Fruit fly (Drosophila melanogaster) whole organism, wandering third instar larva: ENCODE data around the gene se.
A peak's percentile ranks its signal among the peaks of the same experiment; 100 is the strongest.

ENCODE experiments used
- Abd-B ChIP-seq: fragments of >200 bp; optimal IDR thresholded peaks from 2 replicates; lab custom pipeline; 2017; ENCODE audit warnings: missing biosample characterization, missing genetic modification characterization
- CG32264 ChIP-seq: fragments of 200-800 bp; sonication (Bioruptor generic); optimal IDR thresholded peaks from 2 replicates; lab custom pipeline; 2016; ENCODE audit warnings: missing biosample characterization, missing genetic modification characterization
- CG9705 ChIP-seq: fragments of 200-800 bp; sonication (Bioruptor generic); optimal IDR thresholded peaks from 2 replicates; lab custom pipeline; 2018; ENCODE audit warnings: missing biosample characterization, mild to moderate bottlenecking, missing genetic modification characterization
- CrebA ChIP-seq: fragments of 200-800 bp; sonication (Bioruptor generic); optimal IDR thresholded peaks from 2 replicates; lab custom pipeline; 2016; ENCODE audit warnings: missing biosample characterization, mild to moderate bottlenecking, missing genetic modification characterization, borderline replicate concordance
- Dfd ChIP-seq: fragments of >200 bp; optimal IDR thresholded peaks from 2 replicates; lab custom pipeline; 2017; ENCODE audit warnings: missing biosample characterization, missing genetic modification characterization
- Dif ChIP-seq: fragments of 200-275, 200-300 bp; sonication (Bioruptor generic); optimal IDR thresholded peaks from 2 replicates; lab custom pipeline; 2018; ENCODE audit warnings: missing biosample characterization, missing genetic modification characterization; ENCODE audit not compliant: partially characterized antibody
- GATAd ChIP-seq: sonication (Bioruptor generic); optimal IDR thresholded peaks from 2 replicates; lab custom pipeline; 2016; ENCODE audit warnings: missing biosample characterization, missing genetic modification characterization
- HLH106 ChIP-seq: fragments of 200-800 bp; optimal IDR thresholded peaks from 3 replicates; lab custom pipeline; 2019; ENCODE audit warnings: missing biosample characterization, mild to moderate bottlenecking, missing genetic modification characterization, moderate library complexity
- Hnf4 ChIP-seq: fragments of 200-800 bp; sonication (Bioruptor generic); optimal IDR thresholded peaks from 2 replicates; lab custom pipeline; 2016; ENCODE audit warnings: missing biosample characterization, mild to moderate bottlenecking, missing genetic modification characterization
- Hr78 ChIP-seq: fragments of >200 bp; optimal IDR thresholded peaks from 2 replicates; lab custom pipeline; 2017; ENCODE audit warnings: missing biosample characterization, missing genetic modification characterization
- Hr83 ChIP-seq: fragments of 200-300 bp; sonication (Bioruptor generic); optimal IDR thresholded peaks from 2 replicates; lab custom pipeline; 2016; ENCODE audit warnings: missing biosample characterization, mild to moderate bottlenecking, missing genetic modification characterization, moderate library complexity; ENCODE audit not compliant: poor library complexity, severe bottlenecking
- Jra ChIP-seq: sonication (Bioruptor generic); optimal IDR thresholded peaks from 2 replicates; lab custom pipeline; 2016; ENCODE audit warnings: missing biosample characterization, missing genetic modification characterization
- Mio ChIP-seq: sonication (Bioruptor generic); optimal IDR thresholded peaks from 2 replicates; lab custom pipeline; 2016; ENCODE audit warnings: missing biosample characterization, missing genetic modification characterization
- Myc ChIP-seq: fragments of >200 bp; optimal IDR thresholded peaks from 2 replicates; lab custom pipeline; 2017
- N ChIP-seq: fragments of >200 bp; optimal IDR thresholded peaks from 2 replicates; lab custom pipeline; 2018; ENCODE audit warnings: missing biosample characterization, missing external identifiers, missing genetic modification characterization
- OdsH ChIP-seq: fragments of 200-800 bp; sonication (Bioruptor generic); optimal IDR thresholded peaks from 2 replicates; lab custom pipeline; 2016; ENCODE audit warnings: missing biosample characterization, mild to moderate bottlenecking, missing genetic modification characterization
- Rel ChIP-seq, 2 experiments: fragments of 200-800 bp; sonication (Bioruptor generic) in 1 of 2; optimal IDR thresholded peaks; 2 replicates in 1 of 2; 3 replicates in 1 of 2; lab custom pipeline; 2016 to 2019; ENCODE audit warnings: mild to moderate bottlenecking in 2 of 2, missing biosample characterization in 2 of 2, missing genetic modification characterization in 2 of 2, moderate library complexity in 1 of 2
- Sp1 ChIP-seq: fragments of 200-800 bp; sonication (Bioruptor generic); optimal IDR thresholded peaks from 3 replicates; lab custom pipeline; 2019; ENCODE audit warnings: missing biosample characterization, mild to moderate bottlenecking, missing genetic modification characterization, moderate library complexity
- Vsx2 ChIP-seq: fragments of 200-300, 225-300 bp; sonication (Bioruptor generic); optimal IDR thresholded peaks from 2 replicates; lab custom pipeline; 2018; ENCODE audit warnings: missing biosample characterization, missing genetic modification characterization; ENCODE audit not compliant: partially characterized antibody
- br ChIP-seq: fragments of 200-800 bp; sonication (Bioruptor generic); optimal IDR thresholded peaks from 2 replicates; lab custom pipeline; 2016; ENCODE audit warnings: missing biosample characterization, missing genetic modification characterization
- brk ChIP-seq: fragments of 200-800 bp; sonication (Bioruptor generic); optimal IDR thresholded peaks from 2 replicates; lab custom pipeline; 2016; ENCODE audit warnings: missing biosample characterization, mild to moderate bottlenecking, missing genetic modification characterization
- dl ChIP-seq, 2 experiments: fragments of 175-275, 200-275 bp in 1 of 2; fragments of 200-275 bp in 1 of 2; sonication (Bioruptor generic); optimal IDR thresholded peaks; lab custom pipeline; 2018; ENCODE audit warnings: mild to moderate bottlenecking in 2 of 2, missing biosample characterization in 2 of 2, missing genetic modification characterization in 2 of 2, moderate library complexity in 2 of 2; ENCODE audit not compliant: partially characterized antibody in 2 of 2, insufficient read depth in 1 of 2
- dmrt93B ChIP-seq: fragments of 200-800 bp; sonication (Bioruptor generic); optimal IDR thresholded peaks from 2 replicates; lab custom pipeline; 2018; ENCODE audit warnings: missing biosample characterization, mild to moderate bottlenecking, missing genetic modification characterization
- dsf ChIP-seq: sonication (Bioruptor generic); optimal IDR thresholded peaks from 2 replicates; lab custom pipeline; 2016; ENCODE audit warnings: missing biosample characterization, missing genetic modification characterization, borderline replicate concordance
- ey ChIP-seq: fragments of 200-800 bp; sonication (Bioruptor generic); optimal IDR thresholded peaks from 2 replicates; lab custom pipeline; 2016; ENCODE audit warnings: missing biosample characterization, missing genetic modification characterization
- foxo ChIP-seq, 2 experiments: fragments of 200-800 bp; sonication (Bioruptor generic); optimal IDR thresholded peaks; 2 replicates in 1 of 2; 3 replicates in 1 of 2; lab custom pipeline; 2016 to 2017; ENCODE audit warnings: missing biosample characterization in 2 of 2, missing genetic modification characterization in 2 of 2
- fru ChIP-seq: fragments of 200-800 bp; sonication (Bioruptor generic); optimal IDR thresholded peaks from 3 replicates; lab custom pipeline; 2016; ENCODE audit warnings: missing biosample characterization, mild to moderate bottlenecking, missing genetic modification characterization
- h ChIP-seq: fragments of 200-800 bp; sonication (Bioruptor generic); optimal IDR thresholded peaks from 3 replicates; lab custom pipeline; 2016; ENCODE audit warnings: missing biosample characterization, mild to moderate bottlenecking, missing genetic modification characterization
- jim ChIP-seq: fragments of 175-275, 200-325 bp; sonication (Bioruptor generic); optimal IDR thresholded peaks from 2 replicates; lab custom pipeline; 2016; ENCODE audit warnings: missing biosample characterization, mild to moderate bottlenecking, missing genetic modification characterization
- lola ChIP-seq: fragments of >200 bp; optimal IDR thresholded peaks from 2 replicates; lab custom pipeline; 2017; ENCODE audit warnings: missing biosample characterization, missing genetic modification characterization
- pan ChIP-seq: fragments of >200 bp; optimal IDR thresholded peaks from 2 replicates; lab custom pipeline; 2017
- psq ChIP-seq: fragments of 200-800 bp; sonication (Bioruptor generic); optimal IDR thresholded peaks from 3 replicates; lab custom pipeline; 2017; ENCODE audit warnings: missing biosample characterization, mild to moderate bottlenecking, missing genetic modification characterization, moderate library complexity
- rgr ChIP-seq: fragments of 200-800 bp; sonication (Bioruptor generic); optimal IDR thresholded peaks from 3 replicates; lab custom pipeline; 2016; ENCODE audit warnings: missing biosample characterization, mild to moderate bottlenecking, missing genetic modification characterization
- sage ChIP-seq: fragments of 200-800 bp; sonication (Bioruptor generic); optimal IDR thresholded peaks from 2 replicates; lab custom pipeline; 2016; ENCODE audit warnings: missing biosample characterization, mild to moderate bottlenecking, missing genetic modification characterization
- sv ChIP-seq: fragments of 200-800 bp; sonication (Bioruptor generic); optimal IDR thresholded peaks from 3 replicates; lab custom pipeline; 2016; ENCODE audit warnings: missing biosample characterization, missing genetic modification characterization
- tai ChIP-seq: sonication (Bioruptor generic); optimal IDR thresholded peaks from 2 replicates; lab custom pipeline; 2016; ENCODE audit warnings: missing biosample characterization, missing genetic modification characterization
- usp ChIP-seq: fragments of >200 bp; optimal IDR thresholded peaks from 2 replicates; lab custom pipeline; 2017; ENCODE audit warnings: missing biosample characterization, missing genetic modification characterization
- woc ChIP-seq: sonication (Bioruptor generic); optimal IDR thresholded peaks from 2 replicates; lab custom pipeline; 2016; ENCODE audit warnings: missing biosample characterization, mild to moderate bottlenecking, missing genetic modification characterization

Gene se

dm6 chr3L:8509567-8510109 is 10.7 kb upstream of the se start, which contains the start of the genes ZC3H3 and Pus7:
Gene ZC3H3 (minus strand): TSS chr3L:8509763.
Gene Pus7 (plus strand): TSS chr3L:8510003.
- TF ChIP-seq HLH106 (tag; lab: Kevin White, UChicago) (peak; percentile 3), Myc (lab: Kevin White, UChicago) (peak; percentile 35), Jra (GFP tag; lab: Kevin White, UChicago) (no peak), psq (peak; percentile 33)
- TF ChIP-seq, all 38 proteins: peak for 3

dm6 chr3L:8512428-8512827 is 7.9 kb upstream of the se start, which contains the start of gene CG6765:
Gene CG6765 (plus strand): TSS chr3L:8512767.
- TF ChIP-seq Abd-B (no peak), psq (no peak), Dif (GFP tag; lab: Kevin White, UChicago) (peak; percentile 46)

- TF ChIP-seq Hr78 (GFP tag; lab: Kevin White, UChicago) (no peak), Myc (lab: Kevin White, UChicago) (no peak)
Observed at dm6 chr3L:8513258-8513657, 7.1 kb upstream of the se start.

dm6 chr3L:8514768-8515167 is 5.6 kb upstream of the se start, which contains the start of gene CG6683:
Gene CG6683 (minus strand): TSS chr3L:8514921.
- no peak for TF ChIP-seq psq
- TF ChIP-seq Myc (lab: Kevin White, UChicago): peak; percentile 63

- TF ChIP-seq jim (GFP tag; lab: Kevin White, UChicago) (no peak), Abd-B (no peak), Rel (GFP tag; optimal IDR thresholded peaks at IDR 0.05; lab: Kevin White, UChicago) (peak; percentile 94), Rel (tag; optimal IDR thresholded peaks at IDR 0.05; lab: Kevin White, UChicago) (peak; percentile 3), fru (GFP tag; lab: Kevin White, UChicago) (no peak), usp (GFP tag; lab: Kevin White, UChicago) (no peak), lola (GFP tag; lab: Kevin White, UChicago) (no peak), Vsx2 (GFP tag; lab: Kevin White, UChicago) (no peak), Dfd (GFP tag; lab: Kevin White, UChicago) (no peak), GATAd (GFP tag; lab: Kevin White, UChicago) (no peak), HLH106 (tag; lab: Kevin White, UChicago) (no peak), dl (GFP tag; optimal IDR thresholded peaks at IDR 0.05; lab: Kevin White, UChicago; ENCODE audit: insufficient read depth in 1 of 2, partially characterized antibody in 2 of 2) (peak in 1 of 2 experiments; percentile 20), CG32264 (GFP tag; lab: Kevin White, UChicago) (no peak), sv (GFP tag; lab: Kevin White, UChicago) (no peak), CrebA (GFP tag; lab: Kevin White, UChicago) (no peak), pan (lab: Kevin White, UChicago) (no peak), Myc (lab: Kevin White, UChicago) (no peak), woc (GFP tag; lab: Kevin White, UChicago) (no peak), ey (no peak), br (GFP tag; lab: Kevin White, UChicago) (no peak), Jra (GFP tag; lab: Kevin White, UChicago) (no peak), rgr (GFP tag; lab: Kevin White, UChicago) (peak; percentile 6), dsf (GFP tag; lab: Kevin White, UChicago) (no peak), Hr78 (GFP tag; lab: Kevin White, UChicago) (no peak), CG9705 (GFP tag; lab: Kevin White, UChicago) (no peak), Hr83 (GFP tag; lab: Kevin White, UChicago) (no peak), tai (GFP tag; lab: Kevin White, UChicago) (no peak), sage (GFP tag; lab: Kevin White, UChicago) (peak; percentile 28), Dif (GFP tag; lab: Kevin White, UChicago) (peak; percentile 60), foxo (GFP tag; optimal IDR thresholded peaks at IDR 0.05; lab: Kevin White, UChicago) (peak in 1 of 2 experiments; percentile 81), Sp1 (GFP tag; lab: Kevin White, UChicago) (no peak), dmrt93B (GFP tag; lab: Kevin White, UChicago) (no peak), psq (no peak), brk (peak; percentile 77), OdsH (GFP tag; lab: Kevin White, UChicago) (no peak), Mio (no peak), Hnf4 (GFP tag; lab: Kevin White, UChicago) (no peak), N (GFP tag; lab: Kevin White, UChicago) (no peak), h (GFP tag; lab: Kevin White, UChicago) (no peak)
- TF ChIP-seq, all 38 proteins: peak for 7
Observed at dm6 chr3L:8518516-8519087, 1.8 kb upstream of the se start, which contains the start of gene GstO3. Gene GstO3 (plus strand): TSS chr3L:8518885.
